Worm (Caenorhabditis elegans): ENCODE results near the gene col-120.

The col-120 gene

DNA sequence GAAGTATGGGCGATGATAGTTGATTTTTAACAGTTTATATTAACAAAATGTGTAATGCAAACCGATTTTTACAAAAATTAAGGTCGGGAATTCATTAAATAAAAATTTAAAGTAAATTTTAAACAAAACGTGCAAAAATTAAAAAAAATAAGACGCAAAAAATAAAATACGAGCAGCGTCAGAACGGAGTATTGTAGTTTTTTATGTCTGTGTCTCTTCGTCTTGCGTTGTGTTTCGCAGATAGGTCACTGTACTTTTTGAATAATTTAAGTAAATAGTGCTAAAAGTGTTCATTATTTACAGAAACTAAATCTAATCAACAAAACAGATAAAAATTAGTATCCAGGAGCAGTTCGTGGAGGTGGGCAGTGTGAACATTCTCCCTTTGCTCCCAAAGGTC lies 1.3 kb downstream of the col-120 start (continued):
- TF ChIP-seq nhr-20 (tag; optimal IDR thresholded peaks at IDR 0.05) (peak; percentile 38), snu-23 (GFP tag; optimal IDR thresholded peaks at IDR 0.05) (peak; percentile 60)

DNA sequence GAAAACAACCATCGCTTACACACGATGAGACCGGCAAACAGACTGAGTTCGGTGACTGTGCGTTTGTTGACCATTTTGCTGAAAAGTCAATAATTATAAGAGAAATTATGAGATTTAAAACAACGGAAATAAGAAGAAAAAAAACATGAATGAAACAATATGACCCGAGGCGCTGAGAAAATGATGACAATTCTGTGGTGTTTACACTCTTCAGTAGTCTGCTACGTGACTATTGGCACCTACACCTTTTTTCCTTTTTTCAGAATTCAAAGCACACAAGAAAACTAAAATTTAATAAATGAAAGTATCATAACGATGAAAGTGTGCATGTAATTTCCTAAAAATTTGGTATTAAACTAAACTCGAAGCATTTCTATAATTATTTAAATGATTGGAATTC lies 1.9 kb downstream of the col-120 start, which contains the start of gene Y11D7A.10:
Gene Y11D7A.10, minus strand, starts transcription at position 82 of the 400 bp plus-strand sequence.
- TF ChIP-seq ceh-63 (GFP tag; optimal IDR thresholded peaks at IDR 0.05) (no peak), hlh-17 (GFP tag; optimal IDR thresholded peaks at IDR 0.05; ENCODE audit: borderline replicate concordance) (no peak), lin-35 (GFP tag; optimal IDR thresholded peaks at IDR 0.05) (peak in 1 of 2 experiments; percentile 2), skn-1 (tag; optimal IDR thresholded peaks at IDR 0.05) (peak; percentile 60), egl-13 (tag; optimal IDR thresholded peaks at IDR 0.05) (no peak)

DNA sequence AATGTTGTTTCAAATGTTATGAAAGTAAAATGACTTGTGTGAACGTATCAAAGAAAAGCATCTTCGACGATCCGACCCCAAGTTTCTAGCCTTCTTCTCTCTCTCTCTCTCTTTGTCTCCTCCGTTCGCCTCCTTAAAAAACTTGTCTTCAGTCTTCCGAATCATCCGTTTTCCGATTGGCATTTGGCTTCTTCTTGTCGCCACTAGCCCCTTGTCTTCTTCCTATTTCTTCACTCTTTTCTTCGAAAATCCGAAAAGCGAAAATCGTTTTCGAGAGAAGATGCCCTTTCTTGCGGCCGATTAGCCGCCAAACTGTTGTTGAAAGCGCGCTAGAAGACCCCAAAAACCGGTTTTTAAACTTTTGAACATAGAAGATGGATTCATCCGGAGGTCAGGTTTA lies 3.0 kb downstream of the col-120 start:
- no peak for TF ChIP-seq grh-1 (GFP tag; IDR thresholded peaks at IDR 0.05)
- TF ChIP-seq blmp-1 (tag; optimal IDR thresholded peaks at IDR 0.05): peak; percentile 93
- peak; percentile 11 for TF ChIP-seq ama-1 (optimal IDR thresholded peaks at IDR 0.05)

DNA sequence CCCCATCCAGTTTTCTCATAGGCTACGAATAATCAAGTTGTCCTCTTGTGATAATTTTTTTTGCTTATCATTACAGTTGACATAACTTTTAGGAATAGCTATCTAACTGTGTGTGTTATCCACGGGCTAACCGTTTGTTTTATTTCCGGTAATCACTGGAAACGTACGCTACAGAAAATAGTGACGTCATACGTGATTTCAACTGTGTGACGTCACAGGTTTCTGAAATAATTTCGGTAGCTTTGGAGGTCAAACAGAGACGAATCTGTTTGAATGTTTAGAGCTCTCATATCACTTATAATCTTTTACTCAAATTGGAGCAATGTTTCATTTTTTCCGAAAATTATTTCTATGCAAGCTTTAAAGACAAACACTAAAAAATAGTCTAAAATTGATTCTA lies 4.7 kb downstream of the col-120 start:
- TF ChIP-seq sptf-1 (tag; optimal IDR thresholded peaks at IDR 0.05) (no peak), aly-2 (tag; optimal IDR thresholded peaks at IDR 0.05) (no peak), C04F5.9 (tag; optimal IDR thresholded peaks at IDR 0.05) (no peak), dpl-1 (GFP tag; optimal IDR thresholded peaks at IDR 0.05) (no peak), swsn-7 (tag; optimal IDR thresholded peaks at IDR 0.05) (no peak), nhr-11 (tag; optimal IDR thresholded peaks at IDR 0.05) (no peak), lin-15B (tag; optimal IDR thresholded peaks at IDR 0.05) (no peak), vab-15 (tag; optimal IDR thresholded peaks at IDR 0.05) (no peak), C34B4.2 (tag; optimal IDR thresholded peaks at IDR 0.05) (no peak), pax-3 (tag; optimal IDR thresholded peaks at IDR 0.05) (no peak), alr-1 (tag; optimal IDR thresholded peaks at IDR 0.05; ENCODE audit: borderline replicate concordance) (no peak), ets-5 (GFP tag; IDR thresholded peaks at IDR 0.05) (no peak), lin-13 (GFP tag; optimal IDR thresholded peaks at IDR 0.05) (no peak), unc-98 (GFP tag; IDR thresholded peaks at IDR 0.05) (no peak), ceh-90 (tag; optimal IDR thresholded peaks at IDR 0.05) (no peak), hlh-17 (GFP tag; optimal IDR thresholded peaks at IDR 0.05; ENCODE audit: borderline replicate concordance) (no peak), snu-23 (GFP tag; optimal IDR thresholded peaks at IDR 0.05) (no peak), ama-1 (optimal IDR thresholded peaks at IDR 0.05) (no peak)

DNA sequence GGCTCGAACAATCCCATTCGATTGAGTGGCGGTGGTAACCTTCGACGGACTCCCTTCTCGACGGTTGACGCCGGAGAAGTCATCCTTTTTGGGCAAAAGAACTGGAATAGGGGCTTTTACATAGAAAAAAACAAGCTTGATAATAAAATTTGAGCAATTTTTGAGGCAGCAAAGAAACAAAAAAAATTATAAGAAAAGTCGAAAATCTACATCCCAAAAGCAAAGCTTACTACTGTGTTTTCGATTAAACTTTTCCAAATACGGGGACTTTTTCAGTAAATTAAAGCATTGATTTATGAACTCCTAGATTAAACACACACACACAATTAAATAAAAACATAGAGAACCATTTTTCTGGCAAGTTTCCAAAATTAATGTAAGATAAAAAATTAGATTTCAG lies 5.6 kb downstream of the col-120 start, which contains the start of gene Y11D7A.9:
Gene Y11D7A.9, minus strand, starts transcription at position 101 of the 400 bp plus-strand sequence.
- TF ChIP-seq hlh-4 (tag; optimal IDR thresholded peaks at IDR 0.05) (no peak), snu-23 (GFP tag; optimal IDR thresholded peaks at IDR 0.05) (no peak), tlp-1 (tag; optimal IDR thresholded peaks at IDR 0.05) (no peak), elt-3 (tag; optimal IDR thresholded peaks at IDR 0.05) (no peak), irx-1 (tag; optimal IDR thresholded peaks at IDR 0.05) (no peak), blmp-1 (tag; optimal IDR thresholded peaks at IDR 0.05) (no peak), xbp-1 (tag; optimal IDR thresholded peaks at IDR 0.05) (no peak), lin-35 (GFP tag; optimal IDR thresholded peaks at IDR 0.05) (no peak), hpl-2 (GFP tag; optimal IDR thresholded peaks at IDR 0.05) (no peak), fkh-10 (GFP tag; optimal IDR thresholded peaks at IDR 0.05) (no peak), nhr-47 (tag; optimal IDR thresholded peaks at IDR 0.05) (no peak)

DNA sequence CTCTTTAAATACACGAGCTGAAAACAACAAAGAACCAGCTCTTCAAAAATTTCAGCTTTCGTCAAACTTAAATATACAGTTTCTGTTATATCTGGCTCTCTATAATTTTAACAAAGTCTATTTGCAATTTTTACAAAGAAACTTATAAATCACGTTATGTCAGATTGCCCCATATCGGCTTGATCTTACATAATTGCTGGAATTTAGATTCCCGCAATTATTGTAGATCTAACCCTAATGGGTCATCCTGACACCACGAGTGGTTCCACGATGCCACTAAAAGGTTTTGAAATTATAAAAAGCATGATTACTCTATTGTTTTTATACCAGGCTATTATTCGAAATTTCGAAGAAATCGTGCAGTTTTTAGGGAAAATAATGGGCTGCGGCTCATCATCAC lies 10.5 kb downstream of the col-120 start, which contains the start of gene Y11D7A.8:
Gene Y11D7A.8, plus strand, starts transcription at position 301 of the 400 bp plus-strand sequence.
- no peak for TF ChIP-seq nhr-28 (tag; optimal IDR thresholded peaks at IDR 0.05)
- no peak for TF ChIP-seq efl-1 (optimal IDR thresholded peaks at IDR 0.05)
- peak in 1 of 2 experiments; percentile 83 for TF ChIP-seq efl-1 (GFP tag; optimal IDR thresholded peaks at IDR 0.05 in 1 of 2)
- TF ChIP-seq aly-2 (tag; optimal IDR thresholded peaks at IDR 0.05): no peak
